Worm (Caenorhabditis elegans) whole organism, late embryonic: ENCODE data around the gene srd-66.
"Not testable (repeated sequence)": the region's sequence is repeated elsewhere in the genome, so short reads cannot be mapped to it uniquely, and the experiment has no call there.

Experiments used
- ama-1 ChIP-seq: fragments of 150-350 bp; optimal IDR thresholded peaks from 2 replicates; lab custom pipeline; 2014
- ceh-9 ChIP-seq: sonication (generic microtip); optimal IDR thresholded peaks from 2 replicates; lab custom pipeline; 2016; ENCODE audit warnings: mild to moderate bottlenecking, missing genetic modification characterization, inconsistent platforms, missing compliant biosample characterization
- dve-1 ChIP-seq: sonication (generic microtip); optimal IDR thresholded peaks from 2 replicates; lab custom pipeline; 2017; ENCODE audit warnings: antibody characterized with exemption, mild to moderate bottlenecking, missing genetic modification characterization, missing compliant biosample characterization
- nfya-1 ChIP-seq: sonication (generic microtip); optimal IDR thresholded peaks from 2 replicates; lab custom pipeline; 2017; ENCODE audit warnings: missing genetic modification characterization, mild to moderate bottlenecking, missing compliant biosample characterization, antibody characterized with exemption, moderate library complexity

DNA sequence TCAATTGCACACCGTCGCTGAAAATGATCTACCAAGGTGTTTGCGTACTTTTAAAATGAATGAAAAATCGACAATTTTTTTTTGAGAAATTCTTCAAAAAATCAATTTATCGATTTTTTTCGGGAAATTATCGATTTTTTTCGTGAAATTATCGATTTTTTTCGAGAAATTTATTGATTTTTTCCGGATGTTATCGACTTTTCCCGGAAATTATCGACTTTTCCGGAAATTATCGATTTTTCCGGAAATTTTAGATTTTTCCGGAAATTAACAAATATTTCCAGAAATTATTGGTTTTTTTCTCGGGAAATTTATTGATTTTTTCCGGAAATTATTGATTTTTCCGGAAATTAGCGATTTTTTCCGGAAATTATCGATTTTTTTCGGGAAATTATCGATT lies 17.3 kb downstream of the srd-66 start:
- not testable (repeated sequence) for TF ChIP-seq nfya-1 (tag; lab: Kevin White, UChicago); ceh-9 (tag; lab: Kevin White, UChicago); dve-1; ama-1 (lab: Kevin White, UChicago)
